Fruit fly (Drosophila melanogaster) S2 (cell line): ENCODE data around the gene TwdlG.

Source experiments
- CG8478 ChIP-seq: fragments of >200 bp; optimal IDR thresholded peaks from 2 replicates; lab custom pipeline; 2018
- CTCF ChIP-seq, 2 experiments: fragments of >200 bp; optimal IDR thresholded peaks; 2 replicates each; lab custom pipeline; 2018

The TwdlG gene

dm6 chr3R:4246578-4247070 is 4.5 kb downstream of the TwdlG start, which contains the start of gene TwdlF:
Gene TwdlF (plus strand): TSS chr3R:4247020.
- TF ChIP-seq CG8478, result no peak
- TF ChIP-seq CTCF (optimal IDR thresholded peaks at IDR 0.05; lab: Kevin White, UChicago), result no peak

dm6 chr3R:4243096-4243940 is 7.8 kb downstream of the TwdlG start, which contains the start of gene CG34305:
Gene CG34305 (minus strand): TSS chr3R:4243146.
- TF ChIP-seq CG8478 (no peak), CTCF (optimal IDR thresholded peaks at IDR 0.05; lab: Kevin White, UChicago) (no peak)

- TF ChIP-seq CTCF (optimal IDR thresholded peaks at IDR 0.05; lab: Kevin White, UChicago) (no peak), CG8478 (no peak)
These were observed 8.8 kb downstream of the TwdlG start, which contains the start of gene CG14642 for dm6 chr3R:4242209-4242887. Gene CG14642 (minus strand): TSS chr3R:4242717.

dm6 chr3R:4241776-4242175 is 9.4 kb downstream of the TwdlG start:
- TF ChIP-seq CTCF (optimal IDR thresholded peaks at IDR 0.05; lab: Kevin White, UChicago), result no peak

dm6 chr3R:4236534-4236933 is 14.6 kb downstream of the TwdlG start:
- TF ChIP-seq CG8478 (no peak), CTCF (optimal IDR thresholded peaks at IDR 0.05; lab: Kevin White, UChicago) (no peak)

- TF ChIP-seq CG8478 (no peak), CTCF (optimal IDR thresholded peaks at IDR 0.05; lab: Kevin White, UChicago) (no peak)
These were observed 16.1 kb downstream of the TwdlG start, which contains the start of gene Gel for dm6 chr3R:4234991-4235553. Gene Gel (plus strand): TSS chr3R:4235217.

- TF ChIP-seq CG8478, result no peak
- no peak for TF ChIP-seq CTCF (optimal IDR thresholded peaks at IDR 0.05; lab: Kevin White, UChicago)
These were observed 18.1 kb downstream of the TwdlG start, which contains the start of gene abs for dm6 chr3R:4233018-4233385. Gene abs (plus strand): TSS chr3R:4233047.

- TF ChIP-seq CG8478 (no peak), CTCF (optimal IDR thresholded peaks at IDR 0.05; lab: Kevin White, UChicago) (no peak)
These were observed 18.8 kb downstream of the TwdlG start, which contains the start of gene CG14641 for dm6 chr3R:4232139-4233017. Gene CG14641 (minus strand): TSS chr3R:4232342.

- TF ChIP-seq CTCF (optimal IDR thresholded peaks at IDR 0.05; lab: Kevin White, UChicago) (no peak), CG8478 (no peak)
These were observed 21.9 kb downstream of the TwdlG start, which contains the start of gene DhpD for dm6 chr3R:4229137-4229764. Gene DhpD (minus strand): TSS chr3R:4229238.

dm6 chr3R:4228426-4228825 is 22.7 kb downstream of the TwdlG start:
- TF ChIP-seq CG8478 (no peak), CTCF (optimal IDR thresholded peaks at IDR 0.05; lab: Kevin White, UChicago) (no peak)

dm6 chr3R:4220780-4221179 is 30.4 kb downstream of the TwdlG start:
- TF ChIP-seq CG8478, result no peak
- TF ChIP-seq CTCF (optimal IDR thresholded peaks at IDR 0.05; lab: Kevin White, UChicago), result peak; percentile 59 to 60

dm6 chr3R:4220030-4220429 is 31.1 kb downstream of the TwdlG start, which contains the start of gene CG31516:
Gene CG31516 (minus strand): TSS chr3R:4220130.
- TF ChIP-seq CTCF (optimal IDR thresholded peaks at IDR 0.05; lab: Kevin White, UChicago), result no peak

dm6 chr3R:4215264-4215993 is 35.7 kb downstream of the TwdlG start, which contains the start of gene CG14636:
Gene CG14636 (minus strand): TSS chr3R:4215314.
- TF ChIP-seq CG8478 (no peak), CTCF (optimal IDR thresholded peaks at IDR 0.05; lab: Kevin White, UChicago) (no peak)
